Worm (Caenorhabditis elegans): ENCODE data around the gene pes-23.

DNA sequence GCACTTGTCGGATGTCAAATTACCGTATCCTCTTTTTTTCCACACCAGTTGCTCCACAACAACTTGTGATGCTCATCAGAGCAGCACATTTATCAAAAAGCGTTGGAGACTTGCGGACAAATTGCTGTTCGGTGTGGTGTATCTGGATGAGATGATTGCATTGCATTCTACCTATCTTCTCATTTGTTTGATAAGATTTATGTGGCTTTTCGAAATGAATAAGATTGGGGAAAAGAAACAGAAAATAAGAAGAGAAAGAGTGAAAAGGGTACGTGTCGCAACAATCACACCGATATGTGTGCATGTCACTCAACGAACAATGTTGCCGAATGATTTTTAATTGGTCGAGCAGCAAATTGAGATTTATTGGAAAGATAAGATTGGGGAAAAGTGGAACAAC is 7.1 kb upstream of the pes-23 start:
- TF ChIP-seq unc-62 (GFP tag; optimal IDR thresholded peaks at IDR 0.05) (no peak), ekl-4 (GFP tag; IDR thresholded peaks at IDR 0.05) (no peak), ama-1 (optimal IDR thresholded peaks at IDR 0.05) (no peak), ama-1 (GFP tag; optimal IDR thresholded peaks at IDR 0.05) (no peak), hsf-1 (GFP tag; IDR thresholded peaks at IDR 0.05) (no peak), cebp-1 (GFP tag; IDR thresholded peaks at IDR 0.05) (no peak), cebp-1 (tag; optimal IDR thresholded peaks at IDR 0.05) (no peak), fkh-3 (tag; optimal IDR thresholded peaks at IDR 0.05) (no peak)
